Worm (Caenorhabditis elegans) whole organism, young adult: ENCODE data around the gene mihp-2.

ENCODE experiments used
- B0035.1 ChIP-seq: sonication (generic microtip); optimal IDR thresholded peaks from 2 replicates; lab custom pipeline; 2016; ENCODE audit warnings: missing genetic modification characterization, mild to moderate bottlenecking, missing compliant biosample characterization, missing genotype, missing genetic modification reagents
- aptf-2 ChIP-seq: fragments of 200-800 bp; sonication (Bioruptor generic); conservative IDR thresholded peaks from 2 replicates; pipeline ENCODE4 v1.3.6; 2022; ENCODE audit warnings: missing genetic modification reagents, missing genetic modification characterization, missing compliant biosample characterization
- bed-2 ChIP-seq: fragments of 200-800 bp; sonication (Bioruptor generic); IDR thresholded peaks from 2 replicates; pipeline ENCODE4 v1.3.6; 2022; ENCODE audit warnings: missing genetic modification reagents, missing genetic modification characterization, missing compliant biosample characterization
- dpl-1 ChIP-seq: fragments of 150-350 bp; optimal IDR thresholded peaks from 2 replicates; lab custom pipeline; 2014; ENCODE audit warnings: missing biosample characterization, missing genetic modification reagents, missing genetic modification characterization
- fkh-3 ChIP-seq: sonication (generic microtip); optimal IDR thresholded peaks from 2 replicates; lab custom pipeline; 2016; ENCODE audit warnings: mild to moderate bottlenecking, missing genetic modification characterization, missing compliant biosample characterization
- lin-26 ChIP-seq: fragments of 200-800 bp; sonication (Bioruptor generic); IDR thresholded peaks from 2 replicates; pipeline ENCODE4 v1.3.6; 2022; ENCODE audit warnings: missing genetic modification reagents, missing genetic modification characterization, missing compliant biosample characterization
- pha-4 ChIP-seq: fragments of 150-350 bp; sonication (generic microtip); optimal IDR thresholded peaks from 2 replicates; lab custom pipeline; 2014; ENCODE audit warnings: missing biosample characterization, missing genetic modification reagents, missing genetic modification characterization
- rpc-1 ChIP-seq, 2 experiments: fragments of 150-350 bp in 1 of 2; sonication (generic microtip) in 1 of 2; optimal IDR thresholded peaks; 2 replicates each; lab custom pipeline; 2014 to 2018; ENCODE audit warnings: missing biosample characterization in 1 of 2, missing genetic modification characterization in 1 of 2, missing genetic modification reagents in 1 of 2, missing genotype in 1 of 2
- sea-2 ChIP-seq: fragments of 200-800 bp; sonication (Bioruptor generic); IDR thresholded peaks from 2 replicates; pipeline ENCODE4 v1.3.6; 2022; ENCODE audit warnings: missing genetic modification characterization, missing compliant biosample characterization
- snpc-4 ChIP-seq, 5 experiments: fragments of 150-350 bp in 1 of 5; sonication (generic microtip) in 4 of 5; optimal IDR thresholded peaks; 2 replicates each; lab custom pipeline; 2014 to 2018; ENCODE audit warnings: missing genetic modification characterization in 5 of 5, missing biosample characterization in 3 of 5, antibody characterized with exemption in 2 of 5, mild to moderate bottlenecking in 2 of 5, missing compliant biosample characterization in 2 of 5, missing genotype in 2 of 5, moderate library complexity in 2 of 5, missing genetic modification reagents in 1 of 5
- tbp1 ChIP-seq: fragments of 200-800 bp; sonication (Bioruptor generic); optimal IDR thresholded peaks from 2 replicates; lab custom pipeline; 2018; ENCODE audit warnings: mild to moderate bottlenecking, missing genetic modification characterization, missing compliant biosample characterization
- tlf-1 ChIP-seq: fragments of 200-800 bp; sonication (Bioruptor generic); optimal IDR thresholded peaks from 2 replicates; lab custom pipeline; 2018; ENCODE audit warnings: mild to moderate bottlenecking, missing genetic modification characterization, missing compliant biosample characterization
- xnd-1 ChIP-seq: sonication (generic microtip); optimal IDR thresholded peaks from 2 replicates; lab custom pipeline; 2016; ENCODE audit warnings: missing genotype, missing genetic modification reagents, missing genetic modification characterization, missing compliant biosample characterization
- ztf-6 ChIP-seq: fragments of 200-800 bp; sonication (Bioruptor generic); IDR thresholded peaks from 2 replicates; pipeline ENCODE4 v1.3.6; 2022; ENCODE audit warnings: missing genetic modification reagents, missing genetic modification characterization, missing compliant biosample characterization

DNA sequence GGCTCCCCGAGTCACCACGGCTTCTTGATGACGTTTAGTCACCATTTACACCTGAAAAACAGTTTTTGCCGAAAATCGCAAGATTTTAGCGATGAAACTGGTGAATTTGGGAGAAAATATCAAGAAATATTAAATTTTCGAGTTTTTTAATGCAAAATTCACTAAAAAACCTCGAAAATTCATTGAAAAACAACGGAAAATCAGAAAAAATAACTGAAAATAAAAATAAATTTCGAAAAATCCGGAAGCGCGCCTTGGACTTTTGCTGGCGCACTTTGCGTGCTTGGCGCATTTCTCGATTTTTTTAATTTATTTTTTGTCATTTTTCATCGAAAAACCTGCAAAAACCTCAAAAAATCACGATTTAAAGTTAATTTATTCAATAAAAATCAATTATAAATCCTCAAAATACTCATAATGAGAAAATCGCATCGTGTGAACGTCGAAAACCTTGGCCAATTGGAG is 8.6 kb upstream of the mihp-2 start, which contains the start of gene emb-4:
- no peak for TF ChIP-seq pha-4 (tag; lab: Kevin White, UChicago)
- TF ChIP-seq B0035.1 = no peak
- no peak for TF ChIP-seq tlf-1
- no peak for TF ChIP-seq bed-2 (GFP tag; lab: Robert Waterston, UW)
- no peak for TF ChIP-seq rpc-1 (optimal IDR thresholded peaks at IDR 0.05; lab: Kevin White, UChicago)
- TF ChIP-seq rpc-1 (tag; optimal IDR thresholded peaks at IDR 0.05; lab: Kevin White, UChicago) = no peak
- TF ChIP-seq ztf-6 (GFP tag; lab: Robert Waterston, UW) = no peak
- TF ChIP-seq snpc-4 (GFP tag; optimal IDR thresholded peaks at IDR 0.05; lab: Kevin White, UChicago) = no peak
- TF ChIP-seq snpc-4 (tag; optimal IDR thresholded peaks at IDR 0.05; lab: Kevin White, UChicago) = peak in 2 of 4 experiments; percentile 2 to 45
- no peak for TF ChIP-seq fkh-3 (tag; lab: Kevin White, UChicago)
- no peak for TF ChIP-seq xnd-1 (tag; lab: Kevin White, UChicago)
- TF ChIP-seq sea-2 (GFP tag; lab: Robert Waterston, UW) = no peak
- TF ChIP-seq tbp1 = no peak
- TF ChIP-seq lin-26 (GFP tag; lab: Robert Waterston, UW) = no peak
- TF ChIP-seq aptf-2 (GFP tag; lab: Robert Waterston, UW) = no peak
- no peak for TF ChIP-seq dpl-1 (GFP tag; lab: Kevin White, UChicago)
